Fruit fly (Drosophila melanogaster) whole organism, embryonic: ENCODE measurements around the gene CG45002.

Experiments
- Adf1 ChIP-seq: fragments of 200-800 bp; sonication (Bioruptor generic); IDR thresholded peaks from 2 replicates; pipeline ENCODE4 v1.3.6; 2022; ENCODE audit warnings: missing biosample characterization, missing genetic modification characterization
- Awh ChIP-seq: fragments of 200-800 bp; sonication (Bioruptor generic); IDR thresholded peaks from 2 replicates; pipeline ENCODE4, ENCODE4 v1.3.6; 2022; ENCODE audit warnings: missing biosample characterization, missing genetic modification characterization
- BEAF-32 ChIP-seq: fragments of 200-800 bp; sonication (Bioruptor generic); optimal IDR thresholded peaks from 3 replicates; lab custom pipeline; 2017; ENCODE audit warnings: missing biosample characterization, missing genetic modification characterization, mild to moderate bottlenecking, moderate library complexity, missing genetic modification reagents
- Bgb ChIP-seq: fragments of 200-800 bp; sonication (Bioruptor generic); IDR thresholded peaks from 2 replicates; pipeline ENCODE4 v1.3.6; 2022; ENCODE audit warnings: missing biosample characterization, missing genetic modification characterization; ENCODE audit not compliant: partially characterized antibody
- CG10959 ChIP-seq: fragments of 200-800 bp; sonication (Bioruptor generic); IDR thresholded peaks from 2 replicates; pipeline ENCODE4 v1.3.6; 2022; ENCODE audit warnings: missing biosample characterization, missing genetic modification characterization
- CG11093 ChIP-seq: fragments of 200-800 bp; sonication (Bioruptor generic); IDR thresholded peaks from 3 replicates; pipeline ENCODE4 v1.3.6; 2022; ENCODE audit warnings: missing biosample characterization, missing genetic modification characterization
- CG11723 ChIP-seq: fragments of 200-800 bp; sonication (Bioruptor generic); optimal IDR thresholded peaks from 2 replicates; lab custom pipeline; 2017; ENCODE audit warnings: missing biosample characterization, mild to moderate bottlenecking, missing genetic modification characterization
- CG13287 ChIP-seq: fragments of 200-800 bp; sonication (Bioruptor generic); IDR thresholded peaks from 2 replicates; pipeline ENCODE4 v1.3.6; 2022; ENCODE audit warnings: missing biosample characterization, missing genetic modification characterization; ENCODE audit not compliant: partially characterized antibody
- CG14710 ChIP-seq: fragments of 200-800 bp; sonication (Bioruptor generic); optimal IDR thresholded peaks from 3 replicates; lab custom pipeline; 2019; ENCODE audit warnings: missing biosample characterization, mild to moderate bottlenecking, missing genetic modification characterization, moderate library complexity
- CG17612 ChIP-seq: fragments of 200-800 bp; sonication (Bioruptor generic); IDR thresholded peaks from 2 replicates; pipeline ENCODE4 v1.3.6; 2022; ENCODE audit warnings: missing biosample characterization, missing genetic modification characterization
- CG17912 ChIP-seq: fragments of 200-800 bp; sonication (Bioruptor generic); optimal IDR thresholded peaks from 2 replicates; lab custom pipeline; 2018; ENCODE audit warnings: missing biosample characterization, mild to moderate bottlenecking, missing genetic modification characterization
- CG18619 ChIP-seq: fragments of 200-800 bp; sonication (Bioruptor generic); optimal IDR thresholded peaks from 3 replicates; lab custom pipeline; 2017; ENCODE audit warnings: missing biosample characterization, mild to moderate bottlenecking, missing genetic modification characterization
- CG2202 ChIP-seq: fragments of 200-800 bp; sonication (Bioruptor generic); optimal IDR thresholded peaks from 2 replicates; lab custom pipeline; 2018; ENCODE audit warnings: missing biosample characterization, mild to moderate bottlenecking, missing genetic modification characterization
- CG30431 ChIP-seq: fragments of 200-800 bp; sonication (Bioruptor generic); optimal IDR thresholded peaks from 2 replicates; lab custom pipeline; 2017; ENCODE audit warnings: missing biosample characterization, missing genetic modification characterization
- CG32532 ChIP-seq: fragments of 200-800 bp; sonication (Bioruptor generic); IDR thresholded peaks from 2 replicates; pipeline ENCODE4 v1.3.6; 2022; ENCODE audit warnings: missing biosample characterization, missing genetic modification characterization
- CG33557 ChIP-seq: fragments of 200-800 bp; sonication (Bioruptor generic); optimal IDR thresholded peaks from 2 replicates; lab custom pipeline; 2019; ENCODE audit warnings: missing biosample characterization, mild to moderate bottlenecking, missing genetic modification characterization, moderate library complexity
- CG4707 ChIP-seq: fragments of 200-800 bp; sonication (Bioruptor generic); optimal IDR thresholded peaks from 2 replicates; lab custom pipeline; 2018; ENCODE audit warnings: missing biosample characterization, mild to moderate bottlenecking, missing genetic modification characterization, moderate library complexity
- CG5180 ChIP-seq: fragments of 200-800 bp; sonication (Bioruptor generic); optimal IDR thresholded peaks from 3 replicates; lab custom pipeline; 2017; ENCODE audit warnings: missing biosample characterization, missing genetic modification characterization, mild to moderate bottlenecking, moderate library complexity, missing genetic modification reagents
- CG6683 ChIP-seq: fragments of 200-800 bp; sonication (Bioruptor generic); optimal IDR thresholded peaks from 2 replicates; lab custom pipeline; 2017; ENCODE audit warnings: missing biosample characterization, mild to moderate bottlenecking, missing genetic modification characterization, missing genetic modification reagents
- Chrac-16 ChIP-seq: fragments of 200-800 bp; sonication (Bioruptor generic); optimal IDR thresholded peaks from 3 replicates; lab custom pipeline; 2016; ENCODE audit warnings: missing biosample characterization, missing genetic modification characterization
- CoRest ChIP-seq: fragments of 200-800 bp; sonication (Bioruptor generic); optimal IDR thresholded peaks from 3 replicates; lab custom pipeline; 2018; ENCODE audit warnings: missing biosample characterization, mild to moderate bottlenecking, missing genetic modification characterization, moderate library complexity
- D19B ChIP-seq: fragments of 200-800 bp; sonication (Bioruptor generic); optimal IDR thresholded peaks from 2 replicates; lab custom pipeline; 2017; ENCODE audit warnings: missing biosample characterization, mild to moderate bottlenecking, missing genetic modification characterization
- Deaf1 ChIP-seq: fragments of 200-800 bp; optimal IDR thresholded peaks from 3 replicates; lab custom pipeline; 2019; ENCODE audit warnings: missing biosample characterization, mild to moderate bottlenecking, missing genetic modification characterization, moderate library complexity
- Dll ChIP-seq: fragments of 200-800 bp; sonication (Bioruptor generic); IDR thresholded peaks from 4 replicates; pipeline ENCODE4 v1.3.6; 2022; ENCODE audit warnings: missing biosample characterization, missing genetic modification characterization; ENCODE audit not compliant: partially characterized antibody
- Drgx ChIP-seq: fragments of 200-800 bp; sonication (Bioruptor generic); IDR thresholded peaks from 2 replicates; pipeline ENCODE4 v1.3.6; 2022; ENCODE audit warnings: missing biosample characterization, missing genetic modification characterization
- HHEX ChIP-seq: fragments of 200-800 bp; sonication (Bioruptor generic); optimal IDR thresholded peaks from 3 replicates; lab custom pipeline; 2017; ENCODE audit warnings: missing biosample characterization, mild to moderate bottlenecking, missing genetic modification characterization, missing genetic modification reagents
- Hr51 ChIP-seq, 2 experiments: fragments of 200-800 bp; sonication (Bioruptor generic); optimal IDR thresholded peaks; 2 replicates in 1 of 2; 3 replicates in 1 of 2; lab custom pipeline; 2016 to 2018; ENCODE audit warnings: missing biosample characterization in 2 of 2, missing genetic modification characterization in 2 of 2, mild to moderate bottlenecking in 1 of 2, moderate library complexity in 1 of 2
- Lim3 ChIP-seq: fragments of 200-800 bp; sonication (Bioruptor generic); IDR thresholded peaks from 2 replicates; pipeline ENCODE4 v1.3.6; 2022; ENCODE audit warnings: missing biosample characterization, missing genetic modification characterization
- Myb ChIP-seq: fragments of 200-800 bp; sonication (Bioruptor generic); optimal IDR thresholded peaks from 2 replicates; lab custom pipeline; 2016; ENCODE audit warnings: missing biosample characterization, missing genetic modification characterization
- Oli ChIP-seq: fragments of 200-800 bp; sonication (Bioruptor generic); optimal IDR thresholded peaks from 2 replicates; lab custom pipeline; 2018; ENCODE audit warnings: missing biosample characterization, mild to moderate bottlenecking, missing genetic modification characterization, moderate library complexity
- Opbp ChIP-seq: fragments of 200-800 bp; sonication (Bioruptor generic); IDR thresholded peaks from 3 replicates; pipeline ENCODE4 v1.3.6; 2022; ENCODE audit warnings: missing biosample characterization, missing genetic modification characterization; ENCODE audit not compliant: partially characterized antibody
- Scr ChIP-seq: fragments of 200-800 bp; sonication (Bioruptor generic); IDR thresholded peaks from 2 replicates; pipeline ENCODE4 v1.3.6; 2022; ENCODE audit warnings: missing biosample characterization, missing genetic modification characterization; ENCODE audit not compliant: partially characterized antibody
- Sry-β ChIP-seq: fragments of 200-800 bp; sonication (Bioruptor generic); optimal IDR thresholded peaks from 2 replicates; lab custom pipeline; 2018; ENCODE audit warnings: missing biosample characterization, mild to moderate bottlenecking, missing genetic modification characterization, moderate library complexity
- ac ChIP-seq: fragments of 200-800 bp; sonication (Bioruptor generic); optimal IDR thresholded peaks from 3 replicates; lab custom pipeline; 2017; ENCODE audit warnings: missing biosample characterization, mild to moderate bottlenecking, missing genetic modification characterization
- ase ChIP-seq: fragments of 200-800 bp; sonication (Bioruptor generic); IDR thresholded peaks from 3 replicates; pipeline ENCODE4 v1.3.6; 2022; ENCODE audit warnings: missing biosample characterization, missing genetic modification characterization
- az2 ChIP-seq: fragments of 200-800 bp; sonication (Bioruptor generic); optimal IDR thresholded peaks from 3 replicates; lab custom pipeline; 2016; ENCODE audit warnings: missing biosample characterization, missing genetic modification characterization
- bcd ChIP-seq: fragments of 200-800 bp; sonication (Bioruptor generic); optimal IDR thresholded peaks from 2 replicates; lab custom pipeline; 2017; ENCODE audit warnings: missing biosample characterization, mild to moderate bottlenecking, missing genetic modification characterization
- btn ChIP-seq: fragments of 200-800 bp; sonication (Bioruptor generic); optimal IDR thresholded peaks from 2 replicates; lab custom pipeline; 2016; ENCODE audit warnings: missing biosample characterization, missing genetic modification characterization
- chinmo ChIP-seq: fragments of 200-800 bp; sonication (Bioruptor generic); IDR thresholded peaks from 4 replicates; pipeline ENCODE4 v1.3.6; 2022; ENCODE audit warnings: missing biosample characterization, missing genetic modification characterization; ENCODE audit not compliant: partially characterized antibody
- crol ChIP-seq: fragments of 200-800 bp; sonication (Bioruptor generic); IDR thresholded peaks from 2 replicates; pipeline ENCODE4 v1.3.6; 2022; ENCODE audit warnings: missing biosample characterization, missing genetic modification characterization
- dmrt99B ChIP-seq: fragments of 200-800 bp; sonication (Bioruptor generic); optimal IDR thresholded peaks from 2 replicates; lab custom pipeline; 2018; ENCODE audit warnings: missing biosample characterization, mild to moderate bottlenecking, missing genetic modification characterization, moderate library complexity
- ewg ChIP-seq: fragments of 200-800 bp; sonication (Bioruptor generic); optimal IDR thresholded peaks from 3 replicates; lab custom pipeline; 2017; ENCODE audit warnings: mild to moderate bottlenecking, missing biosample characterization, missing genetic modification reagents, missing genetic modification characterization
- eyg ChIP-seq: fragments of 200-800 bp; sonication (Bioruptor generic); optimal IDR thresholded peaks from 3 replicates; lab custom pipeline; 2016; ENCODE audit warnings: missing biosample characterization, missing genetic modification characterization
- gem ChIP-seq: fragments of 200-800 bp; sonication (Bioruptor generic); optimal IDR thresholded peaks from 2 replicates; lab custom pipeline; 2019; ENCODE audit warnings: missing biosample characterization, mild to moderate bottlenecking, missing genetic modification characterization, moderate library complexity
- gfzf ChIP-seq: fragments of 200-800 bp; sonication (Bioruptor generic); optimal IDR thresholded peaks from 2 replicates; lab custom pipeline; 2016; ENCODE audit warnings: missing biosample characterization, mild to moderate bottlenecking, missing genetic modification characterization, moderate library complexity
- jing ChIP-seq: fragments of 200-800 bp; sonication (Bioruptor generic); optimal IDR thresholded peaks from 2 replicates; lab custom pipeline; 2018; ENCODE audit warnings: missing biosample characterization, mild to moderate bottlenecking, missing genetic modification characterization
- row ChIP-seq: fragments of 200-800 bp; sonication (Bioruptor generic); IDR thresholded peaks from 3 replicates; pipeline ENCODE4 v1.3.6; 2022; ENCODE audit warnings: missing biosample characterization, missing genetic modification characterization
- scrt ChIP-seq: fragments of 200-800 bp; sonication (Bioruptor generic); optimal IDR thresholded peaks from 2 replicates; lab custom pipeline; 2018; ENCODE audit warnings: missing biosample characterization, mild to moderate bottlenecking, missing genetic modification characterization, moderate library complexity
- vfl ChIP-seq: fragments of 200-800 bp; sonication (Bioruptor generic); optimal IDR thresholded peaks from 2 replicates; lab custom pipeline; 2016; ENCODE audit warnings: missing biosample characterization, missing genetic modification characterization
- wdn ChIP-seq: fragments of 200-800 bp; sonication (Bioruptor generic); IDR thresholded peaks from 2 replicates; pipeline ENCODE4 v1.3.6; 2022; ENCODE audit warnings: missing biosample characterization, missing genetic modification characterization
- yki ChIP-seq: fragments of >200 bp; optimal IDR thresholded peaks from 3 replicates; lab custom pipeline; 2018
- zf30C ChIP-seq: fragments of 200-800 bp; sonication (Bioruptor generic); optimal IDR thresholded peaks from 3 replicates; lab custom pipeline; 2018; ENCODE audit warnings: missing biosample characterization, mild to moderate bottlenecking, missing genetic modification characterization

The CG45002 gene

DNA sequence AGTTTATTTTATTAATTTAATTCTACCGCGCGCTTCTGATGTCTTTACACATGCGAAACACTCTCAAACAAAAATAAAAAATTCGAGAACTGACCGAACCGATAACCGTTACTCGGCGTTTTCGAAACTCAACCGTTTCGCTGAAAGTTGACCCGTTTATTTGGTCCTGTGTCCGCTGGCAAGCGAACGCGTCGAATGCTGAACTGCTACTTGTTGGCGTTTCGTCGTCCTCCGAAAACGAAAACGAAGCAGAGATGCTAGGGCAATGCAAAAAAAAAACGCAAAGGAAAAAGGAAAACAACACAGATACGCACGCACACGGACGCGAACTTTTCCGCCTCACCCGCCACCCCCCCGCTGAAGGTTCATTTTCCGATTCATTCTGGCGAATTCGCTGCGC lies at the start of gene CG45002:
Gene CG45002, minus strand, starts transcription at position 101 of the 400 bp plus-strand sequence.
- no peak for TF ChIP-seq Scr (GFP tag; lab: Robert Waterston, UW)
- 0 out of 4 replicates have a peak, but pooled peaks have one; percentile 39 for TF ChIP-seq chinmo
- TF ChIP-seq D19B = no peak
- peak; percentile 78 for TF ChIP-seq crol
- no peak for TF ChIP-seq Deaf1 (tag; lab: Kevin White, UChicago)
- no peak for TF ChIP-seq gfzf (GFP tag; lab: Kevin White, UChicago)
- TF ChIP-seq CG6683 (GFP tag; lab: Kevin White, UChicago) = no peak
- no peak for TF ChIP-seq jing
- peak; percentile 45 for TF ChIP-seq scrt (GFP tag; lab: Kevin White, UChicago)
- TF ChIP-seq Awh (GFP tag; lab: Robert Waterston, UW) = no peak
- no peak for TF ChIP-seq CG5180 (GFP tag; lab: Kevin White, UChicago)
- no peak for TF ChIP-seq yki
- TF ChIP-seq ewg (GFP tag; lab: Kevin White, UChicago) = no peak
- no peak for TF ChIP-seq CG4707
- TF ChIP-seq Dll (GFP tag; lab: Robert Waterston, UW) = no peak
- no peak for TF ChIP-seq HHEX (GFP tag; lab: Kevin White, UChicago)
- TF ChIP-seq CG17612 (GFP tag; lab: Robert Waterston, UW) = no peak
- TF ChIP-seq Adf1 (GFP tag; lab: Robert Waterston, UW) = peak; percentile 13; the same call in 1 of the 2 replicates
- TF ChIP-seq CG11723 (GFP tag; lab: Kevin White, UChicago) = no peak
- TF ChIP-seq CG17912 = no peak
- TF ChIP-seq Bgb (GFP tag; lab: Robert Waterston, UW) = no peak; the same call in 1 of the 2 replicates
- TF ChIP-seq CoRest = no peak
- no peak for TF ChIP-seq eyg (GFP tag; lab: Kevin White, UChicago)
- TF ChIP-seq dmrt99B = no peak
- no peak for TF ChIP-seq CG18619
- no peak for TF ChIP-seq BEAF-32 (GFP tag; lab: Kevin White, UChicago)
- TF ChIP-seq ase = no peak
- no peak for TF ChIP-seq CG11093 (GFP tag; lab: Robert Waterston, UW)
- no peak for TF ChIP-seq Opbp (GFP tag; lab: Robert Waterston, UW)
- TF ChIP-seq CG30431 (GFP tag; lab: Kevin White, UChicago) = no peak
- no peak for TF ChIP-seq vfl (GFP tag; lab: Kevin White, UChicago)
- TF ChIP-seq btn (GFP tag; lab: Kevin White, UChicago) = no peak
- no peak for TF ChIP-seq Oli
- no peak for TF ChIP-seq az2
- peak; percentile 9; the same call in 1 of the 3 replicates for TF ChIP-seq row (GFP tag; lab: Robert Waterston, UW)
- TF ChIP-seq Chrac-16 (GFP tag; lab: Kevin White, UChicago) = no peak
- no peak for TF ChIP-seq CG2202 (tag; lab: Kevin White, UChicago)
- TF ChIP-seq CG32532 (GFP tag; lab: Robert Waterston, UW) = no peak
- TF ChIP-seq CG33557 (GFP tag; lab: Kevin White, UChicago) = no peak

DNA sequence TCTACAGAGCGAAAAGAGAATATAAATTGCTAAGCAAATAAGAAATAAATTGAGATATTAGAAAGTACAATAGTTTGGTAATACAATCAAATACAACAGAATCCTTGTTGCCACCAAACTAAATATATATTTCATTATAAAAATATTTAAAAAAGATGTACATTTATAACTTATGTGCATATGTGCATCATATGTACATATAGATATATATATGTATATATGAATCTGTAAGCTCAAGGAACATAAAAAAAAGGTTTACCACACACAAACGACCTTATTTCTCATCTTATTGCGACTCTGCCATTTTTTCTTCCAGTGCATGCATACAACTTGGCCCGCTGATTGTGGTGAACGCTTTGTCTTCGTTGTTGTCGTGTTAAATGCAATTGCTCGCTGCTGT lies 46.8 kb upstream of the CG45002 start:
- TF ChIP-seq CG13287 (no peak), Lim3 (GFP tag; lab: Robert Waterston, UW) (no peak), CG14710 (tag; lab: Kevin White, UChicago) (no peak), bcd (no peak), gem (peak; percentile 62), ac (GFP tag; lab: Kevin White, UChicago) (no peak), CG10959 (no peak), CG4707 (no peak), zf30C (GFP tag; lab: Kevin White, UChicago) (peak; percentile 33), Drgx (GFP tag; lab: Robert Waterston, UW) (peak; percentile 55), eyg (GFP tag; lab: Kevin White, UChicago) (no peak), dmrt99B (peak; percentile 44), Myb (GFP tag; lab: Kevin White, UChicago) (no peak), Hr51 (GFP tag; optimal IDR thresholded peaks at IDR 0.05; lab: Kevin White, UChicago) (peak in 1 of 2 experiments; percentile 60), Sry-β (GFP tag; lab: Kevin White, UChicago) (no peak), wdn (GFP tag; lab: Robert Waterston, UW) (no peak)
